Worm (Caenorhabditis elegans) whole organism, L2 larva: ENCODE data around the gene Y54G2A.37.
"Not testable (repeated sequence)": the region's sequence is repeated elsewhere in the genome, so short reads cannot be mapped to it uniquely, and the experiment has no call there.

ENCODE experiments used
- F13H6.1 ChIP-seq: sonication (generic microtip); optimal IDR thresholded peaks from 2 replicates; lab custom pipeline; 2016; ENCODE audit warnings: missing genetic modification characterization, missing compliant biosample characterization
- ama-1 ChIP-seq: fragments of 150-350 bp; optimal IDR thresholded peaks from 2 replicates; lab custom pipeline; 2018; ENCODE audit warnings: inconsistent platforms
- crh-2 ChIP-seq: sonication (generic microtip); optimal IDR thresholded peaks from 2 replicates; lab custom pipeline; 2017; ENCODE audit warnings: missing biosample characterization, missing genetic modification characterization
- lsy-2 ChIP-seq, 2 experiments: fragments of 150-350 bp in 1 of 2; sonication (generic microtip) in 1 of 2; optimal IDR thresholded peaks; 2 replicates each; lab custom pipeline; 2014 to 2017; ENCODE audit warnings: missing biosample characterization in 2 of 2, missing genetic modification characterization in 2 of 2
- nhr-77 ChIP-seq: fragments of 150-350 bp; optimal IDR thresholded peaks from 2 replicates; lab custom pipeline; 2014; ENCODE audit warnings: missing biosample characterization, missing genetic modification characterization
- unc-39 ChIP-seq: fragments of 150-350 bp; optimal IDR thresholded peaks from 2 replicates; lab custom pipeline; 2014; ENCODE audit warnings: missing biosample characterization, missing genetic modification characterization
- ztf-4 ChIP-seq: fragments of 150-350 bp; optimal IDR thresholded peaks from 2 replicates; lab custom pipeline; 2014; ENCODE audit warnings: missing biosample characterization, missing genetic modification characterization

DNA sequence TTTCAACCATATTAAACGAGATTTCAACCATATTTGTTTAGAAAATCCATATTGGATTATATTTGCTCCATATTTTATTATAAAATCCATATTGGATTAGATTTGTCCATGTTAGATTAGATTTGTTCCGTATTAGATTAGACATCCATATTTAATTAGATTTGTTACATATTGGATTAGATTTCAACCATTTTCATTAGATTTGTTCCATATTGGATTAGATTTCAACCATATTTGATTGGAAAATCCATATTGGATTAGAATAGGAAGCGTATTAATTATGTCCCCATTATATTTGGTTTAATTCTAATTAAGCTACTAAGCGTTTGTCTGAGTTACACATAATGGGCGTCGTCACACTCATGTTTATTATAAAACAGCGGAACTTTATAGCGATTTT, 18.9 kb upstream of the Y54G2A.37 start, which contains the start of gene Y54G2A.44:
- TF ChIP-seq ztf-4; crh-2 (tag; lab: Kevin White, UChicago); unc-39 (tag; lab: Kevin White, UChicago); lsy-2 (tag; optimal IDR thresholded peaks at IDR 0.05; lab: Kevin White, UChicago); ama-1 (lab: Kevin White, UChicago); F13H6.1; nhr-77: not testable (repeated sequence)
